Fruit fly (Drosophila melanogaster) whole organism, embryonic: ENCODE measurements around the gene sima.

Source experiments
- CG10979 ChIP-seq: fragments of 200-800 bp; sonication (Bioruptor generic); optimal IDR thresholded peaks from 2 replicates; lab custom pipeline; 2018; ENCODE audit warnings: missing biosample characterization, mild to moderate bottlenecking, missing genetic modification characterization, moderate library complexity
- CG11093 ChIP-seq: fragments of 200-800 bp; sonication (Bioruptor generic); IDR thresholded peaks from 3 replicates; pipeline ENCODE4 v1.3.6; 2022; ENCODE audit warnings: missing biosample characterization, missing genetic modification characterization
- CG12769 ChIP-seq: fragments of 200-800 bp; sonication (Bioruptor generic); optimal IDR thresholded peaks from 2 replicates; lab custom pipeline; 2019; ENCODE audit warnings: missing biosample characterization, mild to moderate bottlenecking, missing genetic modification characterization, moderate library complexity
- CG14860 ChIP-seq: fragments of 200-800 bp; sonication (Bioruptor generic); IDR thresholded peaks from 3 replicates; pipeline ENCODE4 v1.3.6; 2022; ENCODE audit warnings: missing biosample characterization, missing genetic modification characterization; ENCODE audit not compliant: partially characterized antibody
- CG1602 ChIP-seq: fragments of 200-800 bp; sonication (Bioruptor generic); optimal IDR thresholded peaks from 3 replicates; lab custom pipeline; 2016; ENCODE audit warnings: missing biosample characterization, missing genetic modification characterization
- CG2116 ChIP-seq: fragments of 200-800 bp; sonication (Bioruptor generic); optimal IDR thresholded peaks from 3 replicates; lab custom pipeline; 2018; ENCODE audit warnings: missing biosample characterization, mild to moderate bottlenecking, missing genetic modification characterization
- CG34376 ChIP-seq: fragments of 200-800 bp; sonication (Bioruptor generic); optimal IDR thresholded peaks from 2 replicates; lab custom pipeline; 2018; ENCODE audit warnings: missing biosample characterization, mild to moderate bottlenecking, missing genetic modification characterization
- CG4360 ChIP-seq: fragments of 200-800 bp; sonication (Bioruptor generic); IDR thresholded peaks from 2 replicates; pipeline ENCODE4 v1.3.6; 2022; ENCODE audit warnings: missing biosample characterization, missing genetic modification characterization
- CG4730 ChIP-seq: fragments of 200-800 bp; sonication (Bioruptor generic); IDR thresholded peaks from 2 replicates; pipeline ENCODE4 v1.3.6; 2022; ENCODE audit warnings: missing biosample characterization, missing genetic modification characterization
- CG6175 ChIP-seq: fragments of 200-800 bp; sonication (Bioruptor generic); IDR thresholded peaks from 3 replicates; pipeline ENCODE4 v1.3.6; 2022; ENCODE audit warnings: missing biosample characterization, missing genetic modification characterization
- CG7357 ChIP-seq: fragments of 200-800 bp; sonication (Bioruptor generic); IDR thresholded peaks from 3 replicates; pipeline ENCODE4 v1.3.6; 2022; ENCODE audit warnings: missing biosample characterization, missing genetic modification characterization
- CG7928 ChIP-seq: fragments of 200-800 bp; sonication (Bioruptor generic); optimal IDR thresholded peaks from 2 replicates; lab custom pipeline; 2017; ENCODE audit warnings: missing biosample characterization, mild to moderate bottlenecking, missing genetic modification characterization
- CG8765 ChIP-seq: fragments of 200-800 bp; sonication (Bioruptor generic); IDR thresholded peaks from 2 replicates; pipeline ENCODE4 v1.3.6; 2022; ENCODE audit warnings: missing biosample characterization, missing genetic modification characterization
- CG9215 ChIP-seq: fragments of 200-800 bp; sonication (Bioruptor generic); IDR thresholded peaks from 2 replicates; pipeline ENCODE4 v1.3.6; 2022; ENCODE audit warnings: missing biosample characterization, missing genetic modification characterization
- CG9797 ChIP-seq: fragments of 200-800 bp; sonication (Bioruptor generic); optimal IDR thresholded peaks from 3 replicates; lab custom pipeline; 2018; ENCODE audit warnings: missing biosample characterization, mild to moderate bottlenecking, missing genetic modification characterization
- Dll ChIP-seq: fragments of 200-800 bp; sonication (Bioruptor generic); IDR thresholded peaks from 4 replicates; pipeline ENCODE4 v1.3.6; 2022; ENCODE audit warnings: missing biosample characterization, missing genetic modification characterization; ENCODE audit not compliant: partially characterized antibody
- Ets65A ChIP-seq: fragments of 200-800 bp; sonication (Bioruptor generic); peaks from one replicate; lab custom pipeline; 2016; ENCODE audit warnings: missing biosample characterization, missing genetic modification characterization
- Fer2 ChIP-seq: fragments of 200-800 bp; sonication (Bioruptor generic); optimal IDR thresholded peaks from 2 replicates; lab custom pipeline; 2018; ENCODE audit warnings: missing biosample characterization, mild to moderate bottlenecking, missing genetic modification characterization, moderate library complexity
- HLH4C ChIP-seq: fragments of 200-800 bp; sonication (Bioruptor generic); IDR thresholded peaks from 3 replicates; pipeline ENCODE4 v1.3.6; 2022; ENCODE audit warnings: missing biosample characterization, missing genetic modification characterization; ENCODE audit not compliant: partially characterized antibody
- Hr3 ChIP-seq: fragments of 200-800 bp; sonication (Bioruptor generic); optimal IDR thresholded peaks from 3 replicates; lab custom pipeline; 2016; ENCODE audit warnings: missing biosample characterization, missing genetic modification characterization
- Hr51 ChIP-seq, 2 experiments: fragments of 200-800 bp; sonication (Bioruptor generic); optimal IDR thresholded peaks; 2 replicates in 1 of 2; 3 replicates in 1 of 2; lab custom pipeline; 2016 to 2018; ENCODE audit warnings: missing biosample characterization in 2 of 2, missing genetic modification characterization in 2 of 2, mild to moderate bottlenecking in 1 of 2, moderate library complexity in 1 of 2
- Mrtf ChIP-seq: fragments of 200-800 bp; sonication (Bioruptor generic); IDR thresholded peaks from 3 replicates; pipeline ENCODE4 v1.3.6; 2022; ENCODE audit warnings: missing biosample characterization, missing genetic modification characterization
- Pdp1 ChIP-seq, 2 experiments: fragments of 200-800 bp; sonication (Bioruptor generic); optimal IDR thresholded peaks; 3 replicates each; lab custom pipeline; 2016; ENCODE audit warnings: missing biosample characterization in 2 of 2, missing genetic modification characterization in 2 of 2, mild to moderate bottlenecking in 1 of 2, moderate library complexity in 1 of 2
- Scr ChIP-seq: fragments of 200-800 bp; sonication (Bioruptor generic); IDR thresholded peaks from 2 replicates; pipeline ENCODE4 v1.3.6; 2022; ENCODE audit warnings: missing biosample characterization, missing genetic modification characterization; ENCODE audit not compliant: partially characterized antibody
- Vsx1 ChIP-seq: fragments of 200-800 bp; sonication (Bioruptor generic); optimal IDR thresholded peaks from 2 replicates; lab custom pipeline; 2017; ENCODE audit warnings: missing biosample characterization, mild to moderate bottlenecking, missing genetic modification characterization, missing genetic modification reagents
- al ChIP-seq: fragments of 200-800 bp; sonication (Bioruptor generic); IDR thresholded peaks from 2 replicates; pipeline ENCODE4 v1.3.6; 2022; ENCODE audit warnings: missing biosample characterization, missing genetic modification characterization
- bbx ChIP-seq: fragments of 200-800 bp; sonication (Bioruptor generic); IDR thresholded peaks from 2 replicates; pipeline ENCODE4 v1.3.6; 2022; ENCODE audit warnings: missing biosample characterization, missing genetic modification characterization; ENCODE audit not compliant: partially characterized antibody
- bcd ChIP-seq: fragments of 200-800 bp; sonication (Bioruptor generic); optimal IDR thresholded peaks from 2 replicates; lab custom pipeline; 2017; ENCODE audit warnings: missing biosample characterization, mild to moderate bottlenecking, missing genetic modification characterization
- cg ChIP-seq: fragments of 200-800 bp; sonication (Bioruptor generic); optimal IDR thresholded peaks from 3 replicates; lab custom pipeline; 2019; ENCODE audit warnings: missing biosample characterization, mild to moderate bottlenecking, missing genetic modification characterization, moderate library complexity
- chinmo ChIP-seq: fragments of 200-800 bp; sonication (Bioruptor generic); IDR thresholded peaks from 4 replicates; pipeline ENCODE4 v1.3.6; 2022; ENCODE audit warnings: missing biosample characterization, missing genetic modification characterization; ENCODE audit not compliant: partially characterized antibody
- chn ChIP-seq: fragments of 200-800 bp; sonication (Bioruptor generic); optimal IDR thresholded peaks from 2 replicates; lab custom pipeline; 2016; ENCODE audit warnings: missing biosample characterization, missing genetic modification characterization
- ci ChIP-seq: fragments of 200-800 bp; sonication (Bioruptor generic); IDR thresholded peaks from 3 replicates; pipeline ENCODE4 v1.3.6; 2022; ENCODE audit warnings: missing biosample characterization, missing genetic modification characterization
- grau ChIP-seq: fragments of 200-800 bp; optimal IDR thresholded peaks from 3 replicates; lab custom pipeline; 2019; ENCODE audit warnings: missing biosample characterization, mild to moderate bottlenecking, missing genetic modification characterization, moderate library complexity
- kah ChIP-seq: fragments of 200-800 bp; sonication (Bioruptor generic); optimal IDR thresholded peaks from 2 replicates; lab custom pipeline; 2018; ENCODE audit warnings: missing biosample characterization, mild to moderate bottlenecking, missing genetic modification characterization
- ken ChIP-seq: fragments of 200-800 bp; sonication (Bioruptor generic); IDR thresholded peaks from 3 replicates; pipeline ENCODE4 v1.3.6; 2022; ENCODE audit warnings: missing biosample characterization, missing genetic modification characterization
- kni ChIP-seq: fragments of 200-800 bp; sonication (Bioruptor generic); optimal IDR thresholded peaks from 3 replicates; lab custom pipeline; 2017; ENCODE audit warnings: mild to moderate bottlenecking, missing biosample characterization, missing genetic modification reagents, missing genetic modification characterization
- lov ChIP-seq, 2 experiments: fragments of 200-800 bp in 1 of 2; fragments of >200 bp in 1 of 2; sonication (Bioruptor generic) in 1 of 2; IDR thresholded peaks in 1 of 2; optimal IDR thresholded peaks in 1 of 2; 2 replicates in 1 of 2; 3 replicates in 1 of 2; pipeline versions ENCODE4 v1.3.6 to Lab custom; 2017 to 2022; ENCODE audit warnings: missing biosample characterization in 1 of 2, missing genetic modification characterization in 1 of 2
- nau ChIP-seq: fragments of 200-800 bp; sonication (Bioruptor generic); optimal IDR thresholded peaks from 3 replicates; lab custom pipeline; 2017; ENCODE audit warnings: missing biosample characterization, mild to moderate bottlenecking, missing genetic modification characterization, missing genetic modification reagents
- otp ChIP-seq: fragments of 200-800 bp; sonication (Bioruptor generic); IDR thresholded peaks from 3 replicates; pipeline ENCODE4, ENCODE4 v1.3.6; 2022; ENCODE audit warnings: missing biosample characterization, missing genetic modification characterization
- pan ChIP-seq, 4 experiments: fragments of >200 bp in 3 of 4; fragments of 200-800 bp in 1 of 4; sonication (Bioruptor generic) in 1 of 4; optimal IDR thresholded peaks in 3 of 4; IDR thresholded peaks in 1 of 4; 2 replicates each; pipeline versions ENCODE4 v1.3.6 to Lab custom; 2017 to 2022; ENCODE audit warnings: missing biosample characterization in 2 of 4, missing genetic modification characterization in 2 of 4, mixed read lengths in 1 of 4
- sd ChIP-seq: fragments of 200-800 bp; sonication (Bioruptor generic); optimal IDR thresholded peaks from 3 replicates; lab custom pipeline; 2018; ENCODE audit warnings: missing biosample characterization, mild to moderate bottlenecking, missing genetic modification characterization, moderate library complexity
- sr ChIP-seq: fragments of 200-800 bp; sonication (Bioruptor generic); IDR thresholded peaks from 3 replicates; pipeline ENCODE4 v1.3.6; 2022; ENCODE audit warnings: missing biosample characterization, missing genetic modification characterization
- tgo ChIP-seq: fragments of 200-800 bp; sonication (Bioruptor generic); IDR thresholded peaks from 3 replicates; pipeline ENCODE4 v1.3.6; 2022; ENCODE audit warnings: missing biosample characterization, missing genetic modification characterization
- tio ChIP-seq: fragments of 200-800 bp; sonication (Bioruptor generic); optimal IDR thresholded peaks from 2 replicates; lab custom pipeline; 2017; ENCODE audit warnings: missing biosample characterization, missing genetic modification characterization, inconsistent platforms
- unc-4 ChIP-seq: fragments of 200-800 bp; sonication (Bioruptor generic); IDR thresholded peaks from 2 replicates; pipeline ENCODE4 v1.3.6; 2022; ENCODE audit warnings: missing biosample characterization, missing genetic modification characterization; ENCODE audit not compliant: partially characterized antibody
- zen ChIP-seq: fragments of 200-800 bp; sonication (Bioruptor generic); optimal IDR thresholded peaks from 3 replicates; lab custom pipeline; 2018; ENCODE audit warnings: missing biosample characterization, mild to moderate bottlenecking, missing genetic modification characterization, moderate library complexity
- zen2 ChIP-seq: fragments of 200-800 bp; sonication (Bioruptor generic); IDR thresholded peaks from 3 replicates; pipeline ENCODE4 v1.3.6; 2022; ENCODE audit warnings: missing biosample characterization, missing genetic modification characterization; ENCODE audit not compliant: partially characterized antibody

sima gene

DNA sequence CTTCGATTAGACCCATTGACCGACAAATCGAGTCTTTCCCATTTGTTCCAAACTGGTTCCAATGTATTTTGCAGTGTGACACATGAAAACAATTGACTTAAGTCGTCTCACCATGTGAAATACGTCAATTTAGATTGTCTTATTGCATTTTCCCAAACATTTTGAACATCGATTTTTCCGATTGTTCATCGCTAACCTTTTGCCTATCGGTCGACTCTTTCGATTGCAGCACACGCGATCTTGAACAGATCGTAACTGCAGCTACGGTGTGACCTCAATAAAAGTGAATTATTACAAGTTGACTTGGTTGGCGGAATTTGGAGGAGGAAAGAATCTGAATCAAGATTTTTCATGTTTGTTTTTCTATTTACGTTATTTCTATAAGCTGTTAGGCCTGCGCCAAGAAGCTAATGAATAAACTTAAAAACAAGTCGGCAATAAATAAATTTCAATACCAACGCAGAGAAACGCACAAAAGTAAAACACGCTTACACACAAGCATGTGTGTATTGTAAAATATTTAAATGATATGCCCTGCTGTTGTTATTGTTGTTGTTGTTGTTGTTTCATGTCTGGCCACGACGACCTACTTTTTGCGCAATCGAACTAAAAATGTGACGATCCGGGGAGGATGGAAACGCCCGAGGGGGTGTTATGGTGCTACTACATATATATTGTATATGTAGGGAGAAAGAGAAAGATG, 2.5 kb downstream of the sima start (continued):
- TF ChIP-seq CG1602 (GFP tag; lab: Kevin White, UChicago) (no peak), ci (GFP tag; lab: Robert Waterston, UW) (peak; percentile 19; the same call in 1 of the 3 replicates), al (GFP tag; lab: Robert Waterston, UW) (no peak), sd (tag; lab: Kevin White, UChicago) (peak; percentile 83), Hr51 (GFP tag; optimal IDR thresholded peaks at IDR 0.05; lab: Kevin White, UChicago) (no peak), Mrtf (GFP tag; lab: Robert Waterston, UW) (no peak), tgo (no peak), pan (optimal IDR thresholded peaks at IDR 0.05; lab: Kevin White, UChicago) (no peak), pan (GFP tag; optimal IDR thresholded peaks at IDR 0.05 in 1 of 2, IDR thresholded peaks at IDR 0.05 in 1 of 2) (peak in 1 of 2 experiments; percentile 30), unc-4 (GFP tag; lab: Robert Waterston, UW) (no peak), CG7928 (GFP tag; lab: Kevin White, UChicago) (no peak), chn (GFP tag; lab: Kevin White, UChicago) (no peak), grau (tag; lab: Kevin White, UChicago) (peak; percentile 81), CG6175 (GFP tag; lab: Robert Waterston, UW) (no peak), chinmo (GFP tag; lab: Robert Waterston, UW) (peak; percentile 96), Vsx1 (peak; percentile 15), Dll (GFP tag; lab: Robert Waterston, UW) (0 out of 4 replicates have a peak, but pooled peaks have one; percentile 18), Pdp1 (GFP tag; optimal IDR thresholded peaks at IDR 0.05; lab: Kevin White, UChicago) (peak in 1 of 2 experiments; percentile 88), CG9215 (GFP tag; lab: Robert Waterston, UW) (no peak), CG14860 (GFP tag; lab: Robert Waterston, UW) (peak; percentile 46; the same call in 2 of the 3 replicates), CG4360 (peak; percentile 86), CG11093 (GFP tag; lab: Robert Waterston, UW) (no peak), CG10979 (tag; lab: Kevin White, UChicago) (no peak), bbx (peak; percentile 47; the same call in 1 of the 2 replicates), zen (tag; lab: Kevin White, UChicago) (no peak), Fer2 (tag; lab: Kevin White, UChicago) (no peak), CG4730 (no peak), Ets65A (GFP tag; lab: Kevin White, UChicago) (peak; percentile 9), CG7357 (no peak), HLH4C (GFP tag; lab: Robert Waterston, UW) (peak; percentile 50; the same call in 2 of the 3 replicates), ken (0 out of 3 replicates have a peak, but pooled peaks have one; percentile 26), CG2116 (GFP tag; lab: Kevin White, UChicago) (peak; percentile 19), CG9797 (GFP tag; lab: Kevin White, UChicago) (no peak), otp (0 out of 3 replicates have a peak, but pooled peaks have one; percentile 39), CG8765 (GFP tag; lab: Robert Waterston, UW) (no peak), zen2 (GFP tag; lab: Robert Waterston, UW) (no peak), lov (optimal IDR thresholded peaks at IDR 0.05; lab: Kevin White, UChicago) (no peak), lov (GFP tag; IDR thresholded peaks at IDR 0.05; lab: Robert Waterston, UW) (no peak), sr (GFP tag; lab: Robert Waterston, UW) (no peak), bcd (GFP tag; lab: Kevin White, UChicago) (no peak), kah (GFP tag; lab: Kevin White, UChicago) (no peak), tio (no peak), kni (GFP tag; lab: Kevin White, UChicago) (peak; percentile 76), Scr (GFP tag; lab: Robert Waterston, UW) (0 out of 2 replicates have a peak, but pooled peaks have one; percentile 30), nau (GFP tag; lab: Kevin White, UChicago) (no peak), CG12769 (tag; lab: Kevin White, UChicago) (peak; percentile 75), CG34376 (peak; percentile 56), cg (GFP tag; lab: Kevin White, UChicago) (peak; percentile 77), Hr3 (GFP tag; lab: Kevin White, UChicago) (no peak)
